Worm (Caenorhabditis elegans) whole organism, L1 larva: Measurements from ENCODE around the gene T13C2.2.
A peak's percentile ranks its signal among the peaks of the same experiment; 100 is the strongest.

ENCODE experiments used
- C04F5.9 ChIP-seq: sonication (generic microtip); optimal IDR thresholded peaks from 2 replicates; lab custom pipeline; 2016; ENCODE audit warnings: missing genetic modification characterization, missing compliant biosample characterization
- C16A3.4 ChIP-seq: fragments of 150-350 bp; optimal IDR thresholded peaks from 2 replicates; lab custom pipeline; 2014; ENCODE audit warnings: missing biosample characterization, missing genetic modification characterization
- C34B4.2 ChIP-seq: sonication (generic microtip); optimal IDR thresholded peaks from 2 replicates; lab custom pipeline; 2017; ENCODE audit warnings: mild to moderate bottlenecking, missing genetic modification characterization, missing compliant biosample characterization
- Y116A8C.19 ChIP-seq: sonication (generic microtip); optimal IDR thresholded peaks from 2 replicates; lab custom pipeline; 2016; ENCODE audit warnings: missing compliant biosample characterization, missing genetic modification characterization, borderline replicate concordance
- aha-1 ChIP-seq: fragments of 150-350 bp; optimal IDR thresholded peaks from 2 replicates; lab custom pipeline; 2014; ENCODE audit warnings: missing biosample characterization, missing genetic modification characterization
- aly-2 ChIP-seq: fragments of 150-350 bp; optimal IDR thresholded peaks from 2 replicates; lab custom pipeline; 2014; ENCODE audit warnings: missing biosample characterization, missing genetic modification characterization
- ama-1 ChIP-seq: fragments of 150-350 bp; optimal IDR thresholded peaks from 2 replicates; lab custom pipeline; 2014
- blmp-1 ChIP-seq: fragments of 150-350 bp; optimal IDR thresholded peaks from 2 replicates; lab custom pipeline; 2014; ENCODE audit warnings: missing biosample characterization, missing genetic modification characterization
- ces-1 ChIP-seq: fragments of 150-350 bp; optimal IDR thresholded peaks from 2 replicates; lab custom pipeline; 2014; ENCODE audit warnings: missing biosample characterization, missing genetic modification reagents, missing genetic modification characterization
- dsc-1 ChIP-seq: sonication (generic microtip); optimal IDR thresholded peaks from 2 replicates; lab custom pipeline; 2016; ENCODE audit warnings: mild to moderate bottlenecking, missing genetic modification characterization, missing compliant biosample characterization
- egl-13 ChIP-seq: sonication (generic microtip); optimal IDR thresholded peaks from 2 replicates; lab custom pipeline; 2016; ENCODE audit warnings: missing genotype, missing genetic modification reagents, missing genetic modification characterization, missing compliant biosample characterization
- egl-27 ChIP-seq, 2 experiments: fragments of 150-350 bp in 1 of 2; sonication (generic microtip); optimal IDR thresholded peaks; 3 replicates each; lab custom pipeline; 2017 to 2018; ENCODE audit warnings: missing biosample characterization in 2 of 2, missing genetic modification characterization in 2 of 2, missing genetic modification reagents in 2 of 2
- elt-2 ChIP-seq: sonication (generic microtip); optimal IDR thresholded peaks from 2 replicates; lab custom pipeline; 2016; ENCODE audit warnings: missing genetic modification characterization, mild to moderate bottlenecking, inconsistent platforms, missing compliant biosample characterization, missing genetic modification reagents
- elt-3 ChIP-seq, 6 experiments: fragments of 150-350 bp in 1 of 6; sonication (generic microtip); optimal IDR thresholded peaks; 2 replicates each; lab custom pipeline; 2017 to 2018; ENCODE audit warnings: missing biosample characterization in 6 of 6, missing genetic modification characterization in 6 of 6, inconsistent platforms in 1 of 6
- ets-5 ChIP-seq: fragments of 200-800 bp; sonication (Bioruptor generic); IDR thresholded peaks from 2 replicates; pipeline ENCODE4 v1.3.6; 2022; ENCODE audit warnings: missing genetic modification characterization, missing compliant biosample characterization
- fkh-4 ChIP-seq: sonication (generic microtip); optimal IDR thresholded peaks from 2 replicates; lab custom pipeline; 2016; ENCODE audit warnings: missing compliant biosample characterization, missing genetic modification characterization, borderline replicate concordance
- fkh-8 ChIP-seq: sonication (generic microtip); optimal IDR thresholded peaks from 2 replicates; lab custom pipeline; 2016; ENCODE audit warnings: mild to moderate bottlenecking, missing genetic modification characterization, missing compliant biosample characterization
- grh-1 ChIP-seq: fragments of 200-800 bp; sonication (Bioruptor generic); IDR thresholded peaks from 2 replicates; pipeline ENCODE4 v1.3.6; 2022; ENCODE audit warnings: missing genetic modification reagents, missing genetic modification characterization, missing compliant biosample characterization
- hlh-17 ChIP-seq: fragments of 200-800 bp; sonication (Bioruptor generic); optimal IDR thresholded peaks from 2 replicates; lab custom pipeline; 2018; ENCODE audit warnings: missing genetic modification characterization, mild to moderate bottlenecking, missing compliant biosample characterization, moderate library complexity, borderline replicate concordance
- hlh-4 ChIP-seq: sonication (generic microtip); optimal IDR thresholded peaks from 2 replicates; lab custom pipeline; 2016; ENCODE audit warnings: mild to moderate bottlenecking, missing genetic modification characterization, missing compliant biosample characterization
- hpl-2 ChIP-seq: fragments of 150-350 bp; optimal IDR thresholded peaks from 2 replicates; lab custom pipeline; 2014; ENCODE audit warnings: missing biosample characterization, missing genetic modification reagents, missing genetic modification characterization
- isw-1 ChIP-seq: fragments of 200-800 bp; sonication (Bioruptor generic); IDR thresholded peaks from 2 replicates; pipeline ENCODE4 v1.3.6; 2022; ENCODE audit warnings: missing genetic modification characterization, missing compliant biosample characterization
- lin-14 ChIP-seq: fragments of 200-800 bp; sonication (Bioruptor generic); optimal IDR thresholded peaks from 2 replicates; lab custom pipeline; 2018; ENCODE audit warnings: mild to moderate bottlenecking, missing genetic modification characterization, moderate library complexity, missing compliant biosample characterization
- lin-15B ChIP-seq: fragments of 150-350 bp; sonication (generic microtip); optimal IDR thresholded peaks from 3 replicates; lab custom pipeline; 2014; ENCODE audit warnings: missing biosample characterization, missing genetic modification characterization
- lin-39 ChIP-seq: fragments of 150-350 bp; optimal IDR thresholded peaks from 2 replicates; lab custom pipeline; 2014; ENCODE audit warnings: missing biosample characterization, missing genetic modification reagents, missing genetic modification characterization
- lir-3 ChIP-seq: sonication (generic microtip); optimal IDR thresholded peaks from 2 replicates; lab custom pipeline; 2016; ENCODE audit warnings: mild to moderate bottlenecking, missing genetic modification characterization, moderate library complexity, missing compliant biosample characterization; ENCODE audit not compliant: poor library complexity
- mdl-1 ChIP-seq, 2 experiments: fragments of 150-350 bp; optimal IDR thresholded peaks; 2 replicates each; lab custom pipeline; 2014 to 2017; ENCODE audit warnings: missing biosample characterization in 2 of 2, missing genetic modification characterization in 2 of 2, inconsistent platforms in 1 of 2
- nhr-11 ChIP-seq: fragments of 150-350 bp; optimal IDR thresholded peaks from 2 replicates; lab custom pipeline; 2014; ENCODE audit warnings: missing biosample characterization, missing genetic modification characterization
- nhr-12 ChIP-seq: sonication (generic microtip); optimal IDR thresholded peaks from 2 replicates; lab custom pipeline; 2017; ENCODE audit warnings: missing biosample characterization, missing genetic modification characterization
- nhr-19 ChIP-seq: fragments of 200-800 bp; sonication (Bioruptor generic); conservative IDR thresholded peaks from 2 replicates; pipeline ENCODE4 v1.3.6; 2022; ENCODE audit warnings: missing genetic modification characterization, missing compliant biosample characterization
- nhr-20 ChIP-seq: sonication (generic microtip); optimal IDR thresholded peaks from 2 replicates; lab custom pipeline; 2016; ENCODE audit warnings: mild to moderate bottlenecking, missing genetic modification characterization, missing compliant biosample characterization
- nhr-237 ChIP-seq: fragments of 150-350 bp; optimal IDR thresholded peaks from 2 replicates; lab custom pipeline; 2014; ENCODE audit warnings: missing biosample characterization, missing genetic modification characterization
- nhr-28 ChIP-seq: fragments of 150-350 bp; optimal IDR thresholded peaks from 2 replicates; lab custom pipeline; 2014; ENCODE audit warnings: missing biosample characterization, missing genetic modification characterization
- nhr-47 ChIP-seq: sonication (generic microtip); optimal IDR thresholded peaks from 2 replicates; lab custom pipeline; 2016; ENCODE audit warnings: mild to moderate bottlenecking, missing genetic modification characterization, moderate library complexity, missing compliant biosample characterization
- nhr-71 ChIP-seq: sonication (generic microtip); optimal IDR thresholded peaks from 2 replicates; lab custom pipeline; 2016; ENCODE audit warnings: mild to moderate bottlenecking, missing genetic modification characterization, moderate library complexity, missing compliant biosample characterization
- pqm-1 ChIP-seq: sonication (generic microtip); optimal IDR thresholded peaks from 3 replicates; lab custom pipeline; 2017; ENCODE audit warnings: missing biosample characterization, missing genetic modification characterization
- rnt-1 ChIP-seq: sonication (generic microtip); optimal IDR thresholded peaks from 2 replicates; lab custom pipeline; 2016; ENCODE audit warnings: mild to moderate bottlenecking, missing genetic modification characterization, moderate library complexity, missing compliant biosample characterization
- skn-1 ChIP-seq: fragments of 150-350 bp; optimal IDR thresholded peaks from 2 replicates; lab custom pipeline; 2014; ENCODE audit warnings: missing biosample characterization, missing genetic modification characterization
- snpc-4 ChIP-seq: fragments of 150-350 bp; optimal IDR thresholded peaks from 2 replicates; lab custom pipeline; 2014; ENCODE audit warnings: missing biosample characterization, missing genetic modification characterization
- snu-23 ChIP-seq: sonication (generic microtip); optimal IDR thresholded peaks from 2 replicates; lab custom pipeline; 2016; ENCODE audit warnings: missing genetic modification characterization, missing compliant biosample characterization
- sox-4 ChIP-seq: sonication (generic microtip); optimal IDR thresholded peaks from 2 replicates; lab custom pipeline; 2016; ENCODE audit warnings: missing genetic modification characterization, missing compliant biosample characterization
- sptf-1 ChIP-seq: fragments of 150-350 bp; optimal IDR thresholded peaks from 2 replicates; lab custom pipeline; 2014; ENCODE audit warnings: missing biosample characterization, missing genetic modification characterization
- sup-37 ChIP-seq: fragments of 200-800 bp; sonication (Bioruptor generic); optimal IDR thresholded peaks from 2 replicates; lab custom pipeline; 2018; ENCODE audit warnings: mild to moderate bottlenecking, missing genetic modification characterization, missing compliant biosample characterization
- swsn-7 ChIP-seq: sonication (generic microtip); optimal IDR thresholded peaks from 2 replicates; lab custom pipeline; 2016; ENCODE audit warnings: missing genetic modification characterization, missing compliant biosample characterization
- tbx-2 ChIP-seq: sonication (generic microtip); optimal IDR thresholded peaks from 2 replicates; lab custom pipeline; 2016; ENCODE audit warnings: missing genetic modification characterization, missing compliant biosample characterization
- unc-30 ChIP-seq: sonication (generic microtip); optimal IDR thresholded peaks from 2 replicates; lab custom pipeline; 2017; ENCODE audit warnings: missing biosample characterization, missing genetic modification characterization
- unc-62 ChIP-seq: fragments of 150-350 bp; optimal IDR thresholded peaks from 2 replicates; lab custom pipeline; 2014; ENCODE audit warnings: missing biosample characterization, missing genetic modification reagents, missing genetic modification characterization
- unc-98 ChIP-seq: fragments of 200-800 bp; sonication (Bioruptor generic); IDR thresholded peaks from 2 replicates; pipeline ENCODE4 v1.3.6; 2022; ENCODE audit warnings: missing genetic modification characterization, missing compliant biosample characterization
- vab-15 ChIP-seq: sonication (generic microtip); optimal IDR thresholded peaks from 2 replicates; lab custom pipeline; 2017; ENCODE audit warnings: missing genotype, mild to moderate bottlenecking, missing genetic modification characterization, missing compliant biosample characterization
- zip-4 ChIP-seq: fragments of 200-800 bp; sonication (Bioruptor generic); optimal IDR thresholded peaks from 2 replicates; lab custom pipeline; 2018; ENCODE audit warnings: mild to moderate bottlenecking, missing genetic modification characterization, moderate library complexity, missing compliant biosample characterization
- ztf-11 ChIP-seq, 2 experiments: sonication (generic microtip); optimal IDR thresholded peaks; 2 replicates each; lab custom pipeline; 2016 to 2017; ENCODE audit warnings: missing genetic modification characterization in 2 of 2, missing biosample characterization in 1 of 2, missing compliant biosample characterization in 1 of 2

Gene T13C2.2

DNA sequence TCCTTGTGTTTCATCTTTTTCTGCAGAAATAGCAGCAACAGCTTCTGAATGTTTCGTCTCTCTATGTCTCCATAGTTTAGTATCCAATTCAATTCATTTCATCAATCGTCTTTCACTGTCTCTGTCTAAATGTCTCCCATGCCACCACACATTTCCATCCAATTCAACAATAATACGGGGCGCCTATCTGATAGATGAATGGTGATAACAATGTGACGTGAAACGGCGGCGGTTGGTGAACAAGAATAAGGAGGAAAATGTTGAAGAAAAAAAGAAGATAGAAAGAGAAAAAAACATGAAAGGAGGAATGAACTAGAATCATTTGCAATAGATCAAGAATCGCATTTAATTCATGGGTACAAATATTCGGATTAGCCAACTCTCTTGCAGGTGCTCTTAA, 30.4 kb downstream of the T13C2.2 start (continued):
- no peak for TF ChIP-seq fkh-4 (tag; lab: Kevin White, UChicago)
- no peak for TF ChIP-seq zip-4
- no peak for TF ChIP-seq aha-1 (tag; lab: Kevin White, UChicago)
- no peak for TF ChIP-seq aly-2 (tag; lab: Kevin White, UChicago)
- TF ChIP-seq nhr-11 (tag; lab: Kevin White, UChicago), result peak; percentile 14
- peak; percentile 94 for TF ChIP-seq blmp-1 (tag; lab: Kevin White, UChicago)
- TF ChIP-seq grh-1 (GFP tag; lab: Robert Waterston, UW), result no peak
- peak in 1 of 2 experiments; percentile 44 for TF ChIP-seq mdl-1 (tag; optimal IDR thresholded peaks at IDR 0.05; lab: Kevin White, UChicago)
- TF ChIP-seq egl-27 (tag; optimal IDR thresholded peaks at IDR 0.05; lab: Kevin White, UChicago), result peak; percentile 62 to 64
- TF ChIP-seq nhr-19 (GFP tag; lab: Robert Waterston, UW), result peak; percentile 42
- peak; percentile 20 for TF ChIP-seq sup-37
- TF ChIP-seq lin-39 (tag; lab: Kevin White, UChicago), result no peak
- TF ChIP-seq snu-23 (GFP tag; lab: Kevin White, UChicago), result peak; percentile 69
- no peak for TF ChIP-seq fkh-8 (tag; lab: Kevin White, UChicago)
- TF ChIP-seq unc-62, result no peak
- TF ChIP-seq isw-1 (GFP tag; lab: Robert Waterston, UW), result no peak
- peak; percentile 87 for TF ChIP-seq rnt-1
- TF ChIP-seq hpl-2 (GFP tag; lab: Kevin White, UChicago), result no peak
- TF ChIP-seq nhr-20 (tag; lab: Kevin White, UChicago), result peak; percentile 81
- TF ChIP-seq unc-30 (tag; lab: Kevin White, UChicago), result no peak
- TF ChIP-seq ces-1, result no peak
- TF ChIP-seq ama-1, result no peak
- peak; percentile 19 for TF ChIP-seq swsn-7 (tag; lab: Kevin White, UChicago)
- TF ChIP-seq nhr-237 (tag; lab: Kevin White, UChicago), result peak; percentile 4
- TF ChIP-seq C34B4.2 (tag; lab: Kevin White, UChicago), result no peak
- TF ChIP-seq snpc-4 (tag; lab: Kevin White, UChicago), result peak; percentile 24
- no peak for TF ChIP-seq hlh-17 (GFP tag; lab: Kevin White, UChicago)
- no peak for TF ChIP-seq pqm-1 (tag; lab: Kevin White, UChicago)
- no peak for TF ChIP-seq vab-15 (tag; lab: Kevin White, UChicago)
- peak; percentile 36 for TF ChIP-seq tbx-2 (tag; lab: Kevin White, UChicago)
- TF ChIP-seq sox-4 (tag; lab: Kevin White, UChicago), result no peak

DNA sequence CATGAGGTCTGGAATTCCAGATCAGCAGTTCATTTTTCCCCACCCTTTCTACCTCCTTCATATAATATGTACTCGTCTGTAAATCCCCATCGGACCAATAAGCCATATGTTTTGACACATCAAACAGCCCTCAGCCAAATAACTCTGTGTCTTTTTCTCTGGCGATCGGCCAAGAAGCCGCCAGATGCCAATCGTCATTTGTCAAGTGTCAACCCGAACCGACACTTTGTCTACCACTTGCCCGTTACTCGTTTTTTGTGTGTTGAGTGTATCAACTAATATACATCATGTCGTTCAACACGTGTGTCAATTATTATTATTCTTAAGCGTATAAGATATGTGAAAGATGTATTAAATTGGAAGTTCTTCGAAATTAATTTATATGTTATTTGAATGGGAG, 31.2 kb downstream of the T13C2.2 start:
- TF ChIP-seq vab-15 (tag; lab: Kevin White, UChicago) (no peak), blmp-1 (tag; lab: Kevin White, UChicago) (peak; percentile 29), nhr-12 (tag; lab: Kevin White, UChicago) (no peak), hlh-4 (tag; lab: Kevin White, UChicago) (no peak), tbx-2 (tag; lab: Kevin White, UChicago) (peak; percentile 64), swsn-7 (tag; lab: Kevin White, UChicago) (peak; percentile 22), unc-98 (GFP tag; lab: Robert Waterston, UW) (no peak), C04F5.9 (tag; lab: Kevin White, UChicago) (no peak), sptf-1 (tag; lab: Kevin White, UChicago) (no peak), aly-2 (tag; lab: Kevin White, UChicago) (no peak), C16A3.4 (tag; lab: Kevin White, UChicago) (no peak), dsc-1 (tag; lab: Kevin White, UChicago) (peak; percentile 92), Y116A8C.19 (no peak), elt-2 (tag; lab: Kevin White, UChicago) (no peak), ztf-11 (tag; optimal IDR thresholded peaks at IDR 0.05; lab: Kevin White, UChicago) (peak in 1 of 2 experiments; percentile 13), lin-14 (GFP tag; lab: Kevin White, UChicago) (peak; percentile 89), nhr-19 (GFP tag; lab: Robert Waterston, UW) (peak; percentile 39; the same call in 1 of the 2 replicates), egl-13 (no peak), lin-15B (tag; lab: Kevin White, UChicago) (no peak), isw-1 (GFP tag; lab: Robert Waterston, UW) (no peak), skn-1 (tag; lab: Kevin White, UChicago) (no peak), elt-3 (tag; optimal IDR thresholded peaks at IDR 0.05; lab: Kevin White, UChicago) (no peak), nhr-47 (no peak), egl-27 (tag; optimal IDR thresholded peaks at IDR 0.05; lab: Kevin White, UChicago) (peak in 1 of 2 experiments; percentile 60), nhr-28 (tag; lab: Kevin White, UChicago) (no peak), hpl-2 (GFP tag; lab: Kevin White, UChicago) (no peak), ets-5 (GFP tag; lab: Robert Waterston, UW) (no peak), nhr-71 (tag; lab: Kevin White, UChicago) (peak; percentile 58), grh-1 (GFP tag; lab: Robert Waterston, UW) (no peak), lir-3 (tag; lab: Kevin White, UChicago) (no peak), pqm-1 (tag; lab: Kevin White, UChicago) (no peak), ama-1 (no peak)
